Fruit fly (Drosophila melanogaster) whole organism, adult: Measurements from ENCODE around the gene CG42792.

ENCODE experiments used
- CG11617 ChIP-seq: fragments of 200-800 bp; sonication (Bioruptor generic); optimal IDR thresholded peaks from 2 replicates; lab custom pipeline; 2017; ENCODE audit warnings: mild to moderate bottlenecking, missing biosample characterization, missing genetic modification reagents, missing genetic modification characterization
- CG12768 ChIP-seq: fragments of 200-800 bp; sonication (Bioruptor generic); optimal IDR thresholded peaks from 2 replicates; lab custom pipeline; 2017; ENCODE audit warnings: missing biosample characterization, missing genetic modification characterization, mild to moderate bottlenecking, moderate library complexity, missing genetic modification reagents
- CG14711 ChIP-seq: fragments of 200-800 bp; sonication (Bioruptor generic); optimal IDR thresholded peaks from 2 replicates; lab custom pipeline; 2018; ENCODE audit warnings: missing biosample characterization, mild to moderate bottlenecking, missing genetic modification characterization, moderate library complexity
- CG1620 ChIP-seq: fragments of 200-800 bp; sonication (Bioruptor generic); optimal IDR thresholded peaks from 2 replicates; lab custom pipeline; 2016; ENCODE audit warnings: missing biosample characterization, missing genetic modification characterization
- CG33017 ChIP-seq: fragments of 200-800 bp; sonication (Bioruptor generic); optimal IDR thresholded peaks from 2 replicates; lab custom pipeline; 2018; ENCODE audit warnings: missing biosample characterization, mild to moderate bottlenecking, missing genetic modification characterization, moderate library complexity
- CG5204 ChIP-seq: fragments of 200-800 bp; sonication (Bioruptor generic); optimal IDR thresholded peaks from 2 replicates; lab custom pipeline; 2016; ENCODE audit warnings: missing biosample characterization, missing genetic modification characterization
- CG7045 ChIP-seq: fragments of 200-800 bp; sonication (Bioruptor generic); optimal IDR thresholded peaks from 2 replicates; lab custom pipeline; 2017; ENCODE audit warnings: missing biosample characterization, mild to moderate bottlenecking, missing genetic modification characterization
- CG7101 ChIP-seq: fragments of 200-800 bp; sonication (Bioruptor generic); optimal IDR thresholded peaks from 2 replicates; lab custom pipeline; 2018; ENCODE audit warnings: missing biosample characterization, mild to moderate bottlenecking, missing genetic modification characterization, moderate library complexity
- Clk ChIP-seq: fragments of 200-800 bp; sonication (Bioruptor generic); optimal IDR thresholded peaks from 2 replicates; lab custom pipeline; 2017; ENCODE audit warnings: missing biosample characterization, missing genetic modification characterization
- Crg-1 ChIP-seq: fragments of 200-800 bp; sonication (Bioruptor generic); optimal IDR thresholded peaks from 2 replicates; lab custom pipeline; 2016; ENCODE audit warnings: missing biosample characterization, missing genetic modification characterization
- Hr96 ChIP-seq: fragments of 200-800 bp; sonication (Bioruptor generic); optimal IDR thresholded peaks from 2 replicates; lab custom pipeline; 2016; ENCODE audit warnings: missing biosample characterization, missing genetic modification characterization
- Mnt ChIP-seq: fragments of 200-800 bp; sonication (Bioruptor generic); optimal IDR thresholded peaks from 2 replicates; lab custom pipeline; 2016; ENCODE audit warnings: missing biosample characterization, mild to moderate bottlenecking, missing genetic modification characterization
- bab1 ChIP-seq: fragments of 200-800 bp; sonication (Bioruptor generic); optimal IDR thresholded peaks from 3 replicates; lab custom pipeline; 2019; ENCODE audit warnings: missing biosample characterization, mild to moderate bottlenecking, missing genetic modification characterization, moderate library complexity
- cic ChIP-seq: fragments of 200-800 bp; sonication (Bioruptor generic); optimal IDR thresholded peaks from 2 replicates; lab custom pipeline; 2017; ENCODE audit warnings: missing biosample characterization, mild to moderate bottlenecking, missing genetic modification characterization, moderate library complexity
- cnc ChIP-seq, 2 experiments: fragments of >200 bp; optimal IDR thresholded peaks; 2 replicates each; lab custom pipeline; 2017
- kay ChIP-seq: fragments of 200-800 bp; sonication (Bioruptor generic); peaks from one replicate; lab custom pipeline; 2016; ENCODE audit warnings: missing biosample characterization, missing genetic modification characterization, borderline replicate concordance
- ovo ChIP-seq: fragments of 200-800 bp; sonication (Bioruptor generic); optimal IDR thresholded peaks from 2 replicates; lab custom pipeline; 2016; ENCODE audit warnings: missing biosample characterization, missing genetic modification characterization
- pad ChIP-seq: fragments of 200-800 bp; sonication (Bioruptor generic); optimal IDR thresholded peaks from 3 replicates; lab custom pipeline; 2017; ENCODE audit warnings: missing biosample characterization, missing genetic modification characterization, mild to moderate bottlenecking, moderate library complexity, missing genetic modification reagents
- tj ChIP-seq: fragments of 200-800 bp; sonication (Bioruptor generic); optimal IDR thresholded peaks from 3 replicates; lab custom pipeline; 2017; ENCODE audit warnings: missing biosample characterization, mild to moderate bottlenecking, missing genetic modification characterization, moderate library complexity
- toe ChIP-seq: fragments of 200-800 bp; sonication (Bioruptor generic); optimal IDR thresholded peaks from 2 replicates; lab custom pipeline; 2016; ENCODE audit warnings: missing biosample characterization, missing genetic modification characterization

Gene CG42792

DNA sequence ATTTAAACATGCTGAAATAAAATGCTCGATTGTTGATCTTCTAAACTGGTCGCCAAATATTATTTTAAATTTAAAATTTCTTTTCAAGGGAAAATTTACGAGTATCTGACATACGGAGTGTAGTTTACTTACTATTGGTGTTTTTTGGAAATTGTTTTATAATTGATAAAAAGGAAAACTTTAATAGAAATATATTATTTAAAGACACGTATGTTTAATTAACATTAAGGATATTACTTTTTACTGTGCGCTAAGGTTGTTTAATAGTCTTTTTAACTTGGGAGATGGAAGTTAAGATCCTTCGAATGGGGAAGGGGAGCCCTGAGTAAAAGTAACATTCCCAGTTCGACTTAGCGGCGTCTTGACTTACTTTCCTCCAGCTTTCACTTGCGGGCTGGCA lies 14.8 kb upstream of the CG42792 start, which contains the start of gene CG7653:
TSS of gene CG7653 (minus strand) at position 101 of the 400 bp plus-strand sequence.
- TF ChIP-seq bab1 (GFP tag; lab: Kevin White, UChicago) (no peak), pad (GFP tag; lab: Kevin White, UChicago) (no peak), CG7045 (GFP tag; lab: Kevin White, UChicago) (no peak), CG14711 (tag; lab: Kevin White, UChicago) (no peak), CG5204 (GFP tag; lab: Kevin White, UChicago) (no peak), cnc (optimal IDR thresholded peaks at IDR 0.05; lab: Kevin White, UChicago) (no peak), Mnt (GFP tag; lab: Kevin White, UChicago) (no peak), CG11617 (GFP tag; lab: Kevin White, UChicago) (no peak), tj (GFP tag; lab: Kevin White, UChicago) (no peak), cic (GFP tag; lab: Kevin White, UChicago) (no peak), CG7101 (tag; lab: Kevin White, UChicago) (no peak), CG1620 (GFP tag; lab: Kevin White, UChicago) (no peak), kay (GFP tag; lab: Kevin White, UChicago) (no peak), toe (GFP tag; lab: Kevin White, UChicago) (no peak), ovo (no peak), Crg-1 (GFP tag; lab: Kevin White, UChicago) (no peak), CG33017 (tag; lab: Kevin White, UChicago) (no peak), Hr96 (no peak), Clk (GFP tag; lab: Kevin White, UChicago) (no peak)

DNA sequence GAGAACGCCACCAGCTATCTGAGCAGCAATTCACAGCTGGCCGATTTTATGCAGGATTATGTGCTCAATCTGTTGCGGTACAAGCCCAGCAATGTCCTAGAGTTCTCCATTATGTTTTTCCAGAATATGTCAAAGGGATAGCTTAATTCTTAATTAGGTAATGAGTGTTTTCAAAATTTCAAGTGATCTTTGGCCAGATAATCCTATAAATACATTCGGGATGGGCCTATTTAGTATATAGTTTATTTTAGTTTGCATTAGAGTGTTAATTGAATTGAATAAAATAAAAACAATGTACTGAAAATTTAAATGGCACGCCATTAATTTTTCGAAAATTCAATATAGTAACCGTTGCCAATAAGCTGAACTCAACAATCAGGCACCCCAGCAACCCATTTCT lies 11.4 kb downstream of the CG42792 start, which contains the start of gene Tektin-A:
TSS of gene Tektin-A (plus strand) at position 301 of the 400 bp plus-strand sequence.
- TF ChIP-seq cnc (optimal IDR thresholded peaks at IDR 0.05; lab: Kevin White, UChicago) (no peak), Crg-1 (GFP tag; lab: Kevin White, UChicago) (no peak)

DNA sequence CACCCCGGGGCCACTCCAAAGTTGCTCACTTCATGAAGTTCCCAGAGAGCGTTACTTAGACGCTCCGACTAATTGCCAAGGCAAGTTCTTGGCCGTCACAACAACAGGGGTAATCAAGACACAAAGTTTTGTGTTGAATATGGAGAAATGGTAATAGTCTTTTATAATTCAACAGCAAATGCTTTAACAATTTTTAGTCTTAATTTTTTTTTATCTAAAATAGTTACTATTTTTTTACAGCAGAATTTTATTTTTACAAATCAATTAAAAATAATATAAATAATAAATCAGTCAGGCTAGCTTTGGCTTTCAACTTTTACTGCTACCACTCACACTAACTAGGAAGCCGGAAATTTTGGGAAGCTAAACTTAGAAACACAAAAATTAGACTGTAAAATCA lies 13.0 kb downstream of the CG42792 start, which contains the start of gene CG13243:
TSS of gene CG13243 (plus strand) at position 301 of the 400 bp plus-strand sequence.
- TF ChIP-seq CG7045 (GFP tag; lab: Kevin White, UChicago) (no peak), CG14711 (tag; lab: Kevin White, UChicago) (no peak), CG11617 (GFP tag; lab: Kevin White, UChicago) (no peak), Hr96 (no peak), kay (GFP tag; lab: Kevin White, UChicago) (no peak), CG33017 (tag; lab: Kevin White, UChicago) (no peak), pad (GFP tag; lab: Kevin White, UChicago) (no peak)

DNA sequence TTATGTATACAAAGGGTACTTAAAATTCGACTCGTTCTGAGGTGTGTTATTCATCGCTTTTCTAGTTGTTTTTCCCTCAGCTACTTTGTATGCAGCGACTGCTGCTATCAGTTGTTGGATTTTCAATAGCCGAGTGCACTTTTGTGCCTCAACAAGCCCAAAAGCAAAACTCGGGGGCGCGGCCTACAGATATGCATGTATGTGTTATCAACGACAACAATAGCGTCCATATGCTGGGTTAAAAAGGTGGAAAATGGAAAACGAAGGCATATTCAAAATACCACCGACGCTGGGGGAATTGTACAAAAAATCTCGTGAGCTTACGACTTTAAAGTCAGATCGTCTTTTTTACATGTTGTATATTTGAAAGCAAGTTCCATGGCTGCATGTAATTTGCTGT lies 18.7 kb downstream of the CG42792 start:
- TF ChIP-seq kay (GFP tag; lab: Kevin White, UChicago) (no peak), CG5204 (GFP tag; lab: Kevin White, UChicago) (no peak), Clk (GFP tag; lab: Kevin White, UChicago) (no peak)

DNA sequence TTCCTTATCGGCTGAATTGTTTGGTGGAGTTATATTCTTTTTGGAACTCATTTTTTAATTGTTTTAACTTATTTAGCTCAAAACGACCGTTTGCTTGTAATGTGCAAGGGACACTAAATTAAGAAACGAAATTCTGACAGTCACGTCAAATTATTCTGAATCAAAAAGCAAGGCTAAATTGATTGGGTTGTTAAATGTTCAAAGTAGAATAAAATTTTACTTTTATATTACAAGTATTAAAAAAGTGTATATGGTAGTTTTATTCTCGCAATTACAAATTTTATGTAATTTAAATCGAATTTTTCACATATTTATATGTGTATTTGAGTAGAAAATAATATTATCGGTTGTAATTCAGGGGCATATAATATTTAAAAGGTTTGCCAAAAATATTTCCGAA lies 29.7 kb downstream of the CG42792 start, which contains the start of gene CG18518:
TSS of gene CG18518 (minus strand) at position 101 of the 400 bp plus-strand sequence.
- TF ChIP-seq Crg-1 (GFP tag; lab: Kevin White, UChicago) = no peak
- no peak for TF ChIP-seq CG5204 (GFP tag; lab: Kevin White, UChicago)
- TF ChIP-seq Hr96 = no peak
- TF ChIP-seq Clk (GFP tag; lab: Kevin White, UChicago) = no peak
- TF ChIP-seq pad (GFP tag; lab: Kevin White, UChicago) = no peak
- TF ChIP-seq CG14711 (tag; lab: Kevin White, UChicago) = no peak
- no peak for TF ChIP-seq CG11617 (GFP tag; lab: Kevin White, UChicago)
- TF ChIP-seq kay (GFP tag; lab: Kevin White, UChicago) = no peak
- no peak for TF ChIP-seq tj (GFP tag; lab: Kevin White, UChicago)
- TF ChIP-seq bab1 (GFP tag; lab: Kevin White, UChicago) = no peak
- TF ChIP-seq CG1620 (GFP tag; lab: Kevin White, UChicago) = no peak
- TF ChIP-seq CG33017 (tag; lab: Kevin White, UChicago) = no peak
- no peak for TF ChIP-seq cnc (optimal IDR thresholded peaks at IDR 0.05; lab: Kevin White, UChicago)
- no peak for TF ChIP-seq cic (GFP tag; lab: Kevin White, UChicago)
- TF ChIP-seq toe (GFP tag; lab: Kevin White, UChicago) = no peak
- TF ChIP-seq CG7045 (GFP tag; lab: Kevin White, UChicago) = no peak
- no peak for TF ChIP-seq CG12768 (GFP tag; lab: Kevin White, UChicago)
- no peak for TF ChIP-seq ovo
- TF ChIP-seq Mnt (GFP tag; lab: Kevin White, UChicago) = no peak
- TF ChIP-seq CG7101 (tag; lab: Kevin White, UChicago) = no peak
